Worm (Caenorhabditis elegans) whole organism, L4 larva: Measurements from ENCODE around the gene cts-1.

Source experiments
- D1046.2 ChIP-seq: fragments of 200-800 bp; sonication (Bioruptor generic); IDR thresholded peaks from 2 replicates; pipeline ENCODE4 v1.3.6; 2022; ENCODE audit warnings: missing genetic modification characterization, missing compliant biosample characterization
- F37D6.2 ChIP-seq: sonication (generic microtip); optimal IDR thresholded peaks from 2 replicates; lab custom pipeline; 2016; ENCODE audit warnings: mild to moderate bottlenecking, missing genetic modification characterization, missing compliant biosample characterization
- T20F7.1 ChIP-seq: fragments of 200-800 bp; sonication (Bioruptor generic); optimal IDR thresholded peaks from 2 replicates; lab custom pipeline; 2018; ENCODE audit warnings: mild to moderate bottlenecking, missing genetic modification characterization, missing compliant biosample characterization
- aha-1 ChIP-seq: fragments of 150-350 bp; peaks from one replicate; lab custom pipeline; 2014; ENCODE audit warnings: missing biosample characterization, missing genetic modification characterization
- aly-2 ChIP-seq: sonication (generic microtip); optimal IDR thresholded peaks from 2 replicates; lab custom pipeline; 2018; ENCODE audit warnings: missing biosample characterization, missing genetic modification characterization
- ama-1 ChIP-seq: fragments of 150-350 bp; optimal IDR thresholded peaks from 2 replicates; lab custom pipeline; 2014; ENCODE audit warnings: inconsistent platforms, mixed read lengths
- ceh-28 ChIP-seq: fragments of 150-350 bp; optimal IDR thresholded peaks from 2 replicates; lab custom pipeline; 2014; ENCODE audit warnings: missing biosample characterization, missing genetic modification reagents, missing genetic modification characterization
- ceh-44 ChIP-seq: fragments of 200-800 bp; sonication (Bioruptor generic); IDR thresholded peaks from 2 replicates; pipeline ENCODE4 v1.3.6; 2022; ENCODE audit warnings: missing genetic modification reagents, missing genetic modification characterization, missing compliant biosample characterization
- ceh-62 ChIP-seq: sonication (generic microtip); optimal IDR thresholded peaks from 2 replicates; lab custom pipeline; 2017; ENCODE audit warnings: missing biosample characterization, missing genetic modification characterization
- cey-2 ChIP-seq: sonication (generic microtip); optimal IDR thresholded peaks from 3 replicates; lab custom pipeline; 2017; ENCODE audit warnings: missing genetic modification characterization, mild to moderate bottlenecking, missing compliant biosample characterization, antibody characterized with exemption, borderline replicate concordance; ENCODE audit not compliant: insufficient read depth
- daf-16 ChIP-seq, 3 experiments: sonication (generic microtip); optimal IDR thresholded peaks; 2 replicates each; lab custom pipeline; 2016 to 2017; ENCODE audit warnings: missing genetic modification characterization in 3 of 3, missing genetic modification reagents in 3 of 3, mild to moderate bottlenecking in 2 of 3, missing compliant biosample characterization in 2 of 3, missing biosample characterization in 1 of 3, moderate library complexity in 1 of 3
- daf-19 ChIP-seq: fragments of 200-800 bp; sonication (Bioruptor generic); conservative IDR thresholded peaks from 2 replicates; pipeline ENCODE4 v1.3.6; 2022; ENCODE audit warnings: missing genetic modification characterization, missing compliant biosample characterization
- dmd-6 ChIP-seq: fragments of 200-800 bp; sonication (Bioruptor generic); IDR thresholded peaks from 2 replicates; pipeline ENCODE4 v1.3.6; 2022; ENCODE audit warnings: missing genetic modification reagents, missing genetic modification characterization, missing compliant biosample characterization
- dpl-1 ChIP-seq: fragments of 150-350 bp; optimal IDR thresholded peaks from 2 replicates; lab custom pipeline; 2014; ENCODE audit warnings: missing biosample characterization, missing genetic modification reagents, missing genetic modification characterization
- dve-1 ChIP-seq: sonication (generic microtip); optimal IDR thresholded peaks from 2 replicates; lab custom pipeline; 2017; ENCODE audit warnings: antibody characterized with exemption, mild to moderate bottlenecking, missing genetic modification characterization, missing compliant biosample characterization; ENCODE audit not compliant: insufficient read depth
- egl-43 ChIP-seq: fragments of 200-800 bp; sonication (Bioruptor generic); IDR thresholded peaks from 2 replicates; pipeline ENCODE4 v1.3.6; 2022; ENCODE audit warnings: missing genetic modification reagents, missing genetic modification characterization, missing compliant biosample characterization
- fkh-10 ChIP-seq: fragments of 150-350 bp; optimal IDR thresholded peaks from 2 replicates; lab custom pipeline; 2014; ENCODE audit warnings: missing biosample characterization, missing genetic modification reagents, missing genetic modification characterization
- fos-1 ChIP-seq: fragments of 150-350 bp; optimal IDR thresholded peaks from 2 replicates; lab custom pipeline; 2014; ENCODE audit warnings: missing biosample characterization, missing genetic modification characterization
- gei-8 ChIP-seq: fragments of 200-800 bp; sonication (Bioruptor generic); optimal IDR thresholded peaks from 2 replicates; lab custom pipeline; 2018; ENCODE audit warnings: mild to moderate bottlenecking, missing genetic modification characterization, missing compliant biosample characterization
- hif-1 ChIP-seq, 2 experiments: sonication (generic microtip); optimal IDR thresholded peaks; 2 replicates each; lab custom pipeline; 2016 to 2017; ENCODE audit warnings: missing compliant biosample characterization in 2 of 2, missing genetic modification characterization in 2 of 2, missing genetic modification reagents in 2 of 2, missing genotype in 2 of 2, mild to moderate bottlenecking in 1 of 2
- hlh-11 ChIP-seq: fragments of 200-800 bp; sonication (Bioruptor generic); optimal IDR thresholded peaks from 2 replicates; lab custom pipeline; 2018; ENCODE audit warnings: mild to moderate bottlenecking, missing genetic modification characterization, missing compliant biosample characterization
- hlh-30 ChIP-seq: sonication (generic microtip); optimal IDR thresholded peaks from 2 replicates; lab custom pipeline; 2017; ENCODE audit warnings: antibody characterized with exemption, mild to moderate bottlenecking, missing genetic modification characterization, missing compliant biosample characterization; ENCODE audit not compliant: insufficient read depth
- jun-1 ChIP-seq: fragments of 150-350 bp; optimal IDR thresholded peaks from 2 replicates; lab custom pipeline; 2014; ENCODE audit warnings: missing biosample characterization, missing genetic modification reagents, missing genetic modification characterization
- lin-1 ChIP-seq: fragments of 200-800 bp; sonication (Bioruptor generic); IDR thresholded peaks from 2 replicates; pipeline ENCODE4 v1.3.6; 2022; ENCODE audit warnings: missing genetic modification reagents, missing genetic modification characterization, missing compliant biosample characterization
- lir-3 ChIP-seq: sonication (generic microtip); optimal IDR thresholded peaks from 2 replicates; lab custom pipeline; 2016; ENCODE audit warnings: mild to moderate bottlenecking, missing genetic modification characterization, missing compliant biosample characterization
- lsy-2 ChIP-seq, 2 experiments: fragments of 150-350 bp in 1 of 2; sonication (generic microtip) in 1 of 2; optimal IDR thresholded peaks; 2 replicates each; lab custom pipeline; 2014 to 2017; ENCODE audit warnings: missing biosample characterization in 2 of 2, missing genetic modification characterization in 2 of 2
- mep-1 ChIP-seq: fragments of 150-350 bp; sonication (generic microtip); optimal IDR thresholded peaks from 3 replicates; lab custom pipeline; 2014; ENCODE audit warnings: missing biosample characterization, missing genetic modification characterization
- mes-2 ChIP-seq: sonication (generic microtip); optimal IDR thresholded peaks from 2 replicates; lab custom pipeline; 2016; ENCODE audit warnings: missing genotype, mild to moderate bottlenecking, missing genetic modification characterization, missing compliant biosample characterization; ENCODE audit not compliant: poor library complexity, severe bottlenecking
- mxl-3 ChIP-seq: fragments of 200-800 bp; sonication (Bioruptor generic); optimal IDR thresholded peaks from 2 replicates; lab custom pipeline; 2018; ENCODE audit warnings: mild to moderate bottlenecking, missing genetic modification characterization, missing compliant biosample characterization
- nhr-11 ChIP-seq: fragments of 150-350 bp; optimal IDR thresholded peaks from 2 replicates; lab custom pipeline; 2014; ENCODE audit warnings: missing biosample characterization, missing genetic modification characterization
- nhr-28 ChIP-seq: fragments of 150-350 bp; optimal IDR thresholded peaks from 2 replicates; lab custom pipeline; 2014; ENCODE audit warnings: missing biosample characterization, missing genetic modification characterization
- nhr-41 ChIP-seq: fragments of 200-800 bp; sonication (Bioruptor generic); IDR thresholded peaks from 2 replicates; pipeline ENCODE4 v1.3.6; 2022; ENCODE audit warnings: missing genetic modification reagents, missing genetic modification characterization, missing compliant biosample characterization
- nhr-42 ChIP-seq: fragments of 200-800 bp; sonication (Bioruptor generic); IDR thresholded peaks from 2 replicates; pipeline ENCODE4 v1.3.6; 2022; ENCODE audit warnings: missing genetic modification characterization, missing compliant biosample characterization
- pqm-1 ChIP-seq: sonication (generic microtip); optimal IDR thresholded peaks from 2 replicates; lab custom pipeline; 2017; ENCODE audit warnings: missing biosample characterization, missing genetic modification characterization
- rbr-2 ChIP-seq: sonication (generic microtip); optimal IDR thresholded peaks from 2 replicates; lab custom pipeline; 2016; ENCODE audit warnings: missing genotype, missing genetic modification characterization, missing compliant biosample characterization
- skn-1 ChIP-seq: fragments of 150-350 bp; optimal IDR thresholded peaks from 2 replicates; lab custom pipeline; 2014; ENCODE audit warnings: missing biosample characterization, missing genetic modification characterization
- spr-1 ChIP-seq: sonication (generic microtip); optimal IDR thresholded peaks from 2 replicates; lab custom pipeline; 2016; ENCODE audit warnings: mild to moderate bottlenecking, missing genetic modification characterization, missing compliant biosample characterization
- tra-1 ChIP-seq: fragments of 200-800 bp; sonication (Bioruptor generic); IDR thresholded peaks from 2 replicates; pipeline ENCODE4 v1.3.6; 2022; ENCODE audit warnings: missing genetic modification reagents, missing genetic modification characterization, missing compliant biosample characterization
- unc-39 ChIP-seq: sonication (generic microtip); optimal IDR thresholded peaks from 2 replicates; lab custom pipeline; 2017; ENCODE audit warnings: missing biosample characterization, missing genetic modification characterization
- ztf-7 ChIP-seq: fragments of 150-350 bp; optimal IDR thresholded peaks from 2 replicates; lab custom pipeline; 2014; ENCODE audit warnings: missing biosample characterization, missing genetic modification characterization

Gene cts-1

DNA sequence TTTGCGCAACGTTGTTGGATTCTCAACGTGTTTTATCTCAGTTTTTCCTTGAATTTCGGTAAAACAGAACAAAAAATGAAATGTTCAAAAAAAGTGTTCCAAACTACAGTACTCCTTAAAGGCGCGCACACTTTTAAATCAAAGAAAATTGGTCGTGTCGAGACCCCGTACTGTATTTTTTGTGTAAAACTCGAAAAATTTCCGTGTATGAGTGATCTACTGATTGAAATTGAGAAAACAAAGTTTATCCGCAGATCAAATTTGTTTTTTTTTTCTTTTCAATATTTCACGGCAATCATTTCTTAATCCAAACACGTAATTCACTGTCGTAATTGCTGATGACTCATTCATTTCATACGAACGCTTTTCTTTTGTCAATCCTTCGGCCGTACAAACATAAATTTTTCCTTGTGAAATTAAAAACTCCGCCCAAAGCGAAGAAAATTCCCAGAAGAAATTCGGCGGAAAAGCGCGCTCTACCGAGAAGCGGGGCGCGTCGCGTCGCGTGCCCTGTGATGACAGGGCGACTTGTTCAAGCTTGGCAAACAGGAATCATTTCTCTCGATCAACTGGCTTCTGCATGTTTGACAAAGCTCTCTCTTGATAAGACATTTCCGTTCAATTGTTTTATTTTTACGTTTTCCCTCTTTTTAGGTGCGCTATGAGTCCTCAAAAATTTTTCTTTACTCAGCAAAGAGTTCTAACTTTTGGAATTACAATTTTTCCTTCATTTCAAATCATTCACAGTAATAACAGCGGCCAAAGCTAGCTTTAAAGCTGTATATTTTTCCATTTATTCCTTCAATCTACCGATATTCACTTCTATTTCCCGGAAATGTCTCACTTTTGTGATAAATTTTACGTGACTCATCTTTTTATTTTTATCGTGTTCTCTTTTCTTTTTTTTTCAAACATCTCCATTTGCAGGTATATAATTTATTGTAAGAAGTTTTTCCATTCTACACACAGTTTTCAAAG lies 13.3 kb downstream of the cts-1 start, which contains the start of gene chc-1:
Gene chc-1 (plus strand): TSS at position 928 of the 978 bp plus-strand sequence.
- TF ChIP-seq mes-2 (tag; lab: Kevin White, UChicago), result peak; percentile 56
- peak; percentile 62 for TF ChIP-seq aha-1 (tag; lab: Kevin White, UChicago)
- no peak for TF ChIP-seq unc-39 (tag; lab: Kevin White, UChicago)
- TF ChIP-seq pqm-1 (tag; lab: Kevin White, UChicago), result peak; percentile 50
- no peak for TF ChIP-seq spr-1
- no peak for TF ChIP-seq gei-8 (GFP tag; lab: Kevin White, UChicago)
- peak; percentile 17 for TF ChIP-seq dpl-1 (GFP tag; lab: Kevin White, UChicago)
- no peak for TF ChIP-seq daf-16 (GFP tag; optimal IDR thresholded peaks at IDR 0.05; lab: Kevin White, UChicago)
- peak; percentile 26 for TF ChIP-seq daf-16 (tag; optimal IDR thresholded peaks at IDR 0.05; lab: Kevin White, UChicago)
- no peak for TF ChIP-seq nhr-11
- TF ChIP-seq ama-1 (lab: Kevin White, UChicago), result peak; percentile 48
- TF ChIP-seq lsy-2 (tag; optimal IDR thresholded peaks at IDR 0.05; lab: Kevin White, UChicago), result peak in 1 of 2 experiments; percentile 45
- TF ChIP-seq rbr-2 (tag; lab: Kevin White, UChicago), result no peak
- peak; percentile 70 for TF ChIP-seq mep-1 (tag; lab: Kevin White, UChicago)
- no peak for TF ChIP-seq ceh-62 (tag; lab: Kevin White, UChicago)
- peak; percentile 33; the same call in 1 of the 2 replicates for TF ChIP-seq dmd-6 (GFP tag; lab: Robert Waterston, UW)
- TF ChIP-seq hlh-30 (tag; lab: Kevin White, UChicago), result peak; percentile 64
- TF ChIP-seq F37D6.2 (tag; lab: Kevin White, UChicago), result no peak
- peak in 1 of 2 experiments; percentile 4 for TF ChIP-seq hif-1 (tag; optimal IDR thresholded peaks at IDR 0.05; lab: Kevin White, UChicago)
- peak; percentile 36 for TF ChIP-seq nhr-28 (tag; lab: Kevin White, UChicago)
- no peak for TF ChIP-seq lin-1 (GFP tag; lab: Robert Waterston, UW)
- peak; percentile 49 for TF ChIP-seq hlh-11
- peak; percentile 49 for TF ChIP-seq dve-1 (tag; lab: Kevin White, UChicago)
- TF ChIP-seq daf-19 (GFP tag; lab: Robert Waterston, UW), result no peak
- peak; percentile 1 for TF ChIP-seq mxl-3 (GFP tag; lab: Kevin White, UChicago)

- TF ChIP-seq ceh-44, result no peak
- TF ChIP-seq ceh-28, result no peak
- TF ChIP-seq egl-43, result no peak
- no peak for TF ChIP-seq fkh-10 (GFP tag; lab: Kevin White, UChicago)
- TF ChIP-seq cey-2 (tag; lab: Kevin White, UChicago), result no peak
- TF ChIP-seq fos-1, result no peak
- no peak for TF ChIP-seq tra-1 (GFP tag; lab: Robert Waterston, UW)
- TF ChIP-seq lir-3 (tag; lab: Kevin White, UChicago), result no peak
- TF ChIP-seq aly-2 (tag; lab: Kevin White, UChicago), result no peak
- TF ChIP-seq nhr-41 (GFP tag; lab: Robert Waterston, UW), result no peak
- no peak for TF ChIP-seq skn-1 (tag; lab: Kevin White, UChicago)
- TF ChIP-seq jun-1 (tag; lab: Kevin White, UChicago), result no peak
- TF ChIP-seq nhr-42 (GFP tag; lab: Robert Waterston, UW), result no peak
- TF ChIP-seq D1046.2, result no peak
- TF ChIP-seq T20F7.1, result no peak
- TF ChIP-seq ztf-7, result no peak
These were observed 14.0 kb downstream of the cts-1 start for ce11 chrIII:10202391-10202790.
